Fruit fly (Drosophila melanogaster): Measurements from ENCODE around the gene CG9331.
A peak's percentile ranks its signal among the peaks of the same experiment; 100 is the strongest.

The CG9331 gene

DNA sequence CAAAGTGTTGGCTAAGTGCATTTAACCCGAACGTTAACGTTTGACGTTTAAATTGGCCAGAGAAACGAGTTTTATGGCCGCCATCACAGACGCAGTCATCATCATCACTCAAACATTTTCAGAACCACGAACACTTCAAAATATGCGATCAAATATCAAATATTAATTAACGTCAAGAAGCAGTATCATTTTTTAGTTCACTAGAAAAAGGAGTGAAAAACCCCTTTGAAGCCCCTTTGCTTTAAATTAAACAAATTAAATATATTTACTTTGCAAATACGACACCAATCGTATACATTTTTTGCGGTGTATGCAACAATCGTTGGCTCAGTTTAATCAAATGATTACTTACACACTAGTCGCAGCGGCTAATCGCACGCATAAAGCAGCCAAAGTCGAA lies 21.8 kb downstream of the CG9331 start (continued):
- TF ChIP-seq Hr4 (GFP tag; optimal IDR thresholded peaks at IDR 0.05) = peak; percentile 69
- TF ChIP-seq eg (GFP tag; IDR thresholded peaks at IDR 0.05) = peak; percentile 64
- TF ChIP-seq svp (GFP tag) = no peak
- TF ChIP-seq CG10669 (GFP tag; optimal IDR thresholded peaks at IDR 0.05) = no peak
- TF ChIP-seq CG1621 (tag; optimal IDR thresholded peaks at IDR 0.05) = no peak
- no peak for TF ChIP-seq Eip75B (GFP tag; optimal IDR thresholded peaks at IDR 0.05)
- TF ChIP-seq CG11762 (GFP tag; optimal IDR thresholded peaks at IDR 0.05; ENCODE audit: insufficient read depth) = no peak
- TF ChIP-seq achi (GFP tag; optimal IDR thresholded peaks at IDR 0.05) = peak; percentile 15
- TF ChIP-seq lz (GFP tag; optimal IDR thresholded peaks at IDR 0.05) = no peak
- TF ChIP-seq CG3919 (GFP tag; optimal IDR thresholded peaks at IDR 0.05) = no peak
- no peak for TF ChIP-seq CG9139 (GFP tag; optimal IDR thresholded peaks at IDR 0.05)
- TF ChIP-seq esn (GFP tag; optimal IDR thresholded peaks at IDR 0.05) = no peak
- TF ChIP-seq Met (GFP tag; optimal IDR thresholded peaks at IDR 0.05) = no peak
- TF ChIP-seq cyc (GFP tag; optimal IDR thresholded peaks at IDR 0.05) = no peak
- TF ChIP-seq CG6792 (GFP tag; optimal IDR thresholded peaks at IDR 0.05) = no peak
- no peak for TF ChIP-seq fkh (GFP tag; optimal IDR thresholded peaks at IDR 0.05)
- no peak for TF ChIP-seq CG3032 (tag; optimal IDR thresholded peaks at IDR 0.05)
- TF ChIP-seq CG6808 (GFP tag; optimal IDR thresholded peaks at IDR 0.05) = no peak
- no peak for TF ChIP-seq CG16779 (tag; optimal IDR thresholded peaks at IDR 0.05)
- TF ChIP-seq CG11294 (GFP tag; IDR thresholded peaks at IDR 0.05) = no peak

DNA sequence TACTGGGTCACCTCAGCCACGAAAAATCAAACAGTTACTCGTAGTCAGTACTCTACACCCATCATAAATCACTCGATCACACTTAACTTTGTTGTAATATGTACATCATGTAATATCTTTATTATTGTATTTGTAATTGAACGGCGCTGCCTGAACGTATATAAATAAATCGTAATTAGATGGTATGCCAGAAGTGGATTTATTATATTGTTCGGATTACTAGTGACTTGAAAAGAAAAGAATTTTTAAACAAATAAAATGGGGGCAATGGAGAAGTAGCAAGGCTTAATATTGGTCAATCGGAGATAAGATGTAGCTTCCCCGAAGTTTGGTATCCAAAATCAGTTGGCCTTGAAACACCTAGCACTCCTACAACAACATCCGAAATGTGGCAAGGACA lies 26.4 kb downstream of the CG9331 start, which contains the start of gene CG14402:
TSS of gene CG14402 (plus strand) at position 301 of the 400 bp plus-strand sequence.
- no peak for TF ChIP-seq OdsH (GFP tag; optimal IDR thresholded peaks at IDR 0.05)
- no peak for TF ChIP-seq Hr4 (GFP tag; optimal IDR thresholded peaks at IDR 0.05)
- TF ChIP-seq eg (GFP tag; IDR thresholded peaks at IDR 0.05) = no peak
- no peak for TF ChIP-seq vri (GFP tag; optimal IDR thresholded peaks at IDR 0.05)
- no peak for TF ChIP-seq CG1621 (tag; optimal IDR thresholded peaks at IDR 0.05)
- no peak for TF ChIP-seq Eip93F (GFP tag; optimal IDR thresholded peaks at IDR 0.05)
- no peak for TF ChIP-seq CG9139 (GFP tag; optimal IDR thresholded peaks at IDR 0.05)
- no peak for TF ChIP-seq CG11902 (GFP tag; optimal IDR thresholded peaks at IDR 0.05)
- TF ChIP-seq dsx (GFP tag; optimal IDR thresholded peaks at IDR 0.05; ENCODE audit: poor library complexity, severe bottlenecking) = no peak

DNA sequence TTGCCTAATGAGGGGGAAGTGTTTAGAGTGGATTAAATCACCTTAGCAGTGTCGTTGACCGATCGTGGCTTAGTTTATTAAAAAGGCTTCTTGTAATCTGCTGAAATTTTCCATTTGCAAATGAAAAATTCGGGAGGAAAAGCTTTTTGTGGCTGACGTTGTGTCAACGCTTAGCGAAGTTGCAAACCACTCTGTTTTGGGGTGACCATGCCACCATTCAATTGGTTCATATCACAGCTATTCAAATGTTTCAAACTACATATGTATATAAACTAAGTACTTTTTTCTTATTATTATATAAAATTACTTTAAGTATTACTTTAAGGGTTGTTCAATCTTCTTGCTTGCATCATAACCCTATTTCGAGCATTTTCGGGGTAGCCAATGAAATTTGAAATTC lies 29.0 kb downstream of the CG9331 start:
- TF ChIP-seq Eip78C (GFP tag) (peak; percentile 14), net (GFP tag; optimal IDR thresholded peaks at IDR 0.05) (no peak)

DNA sequence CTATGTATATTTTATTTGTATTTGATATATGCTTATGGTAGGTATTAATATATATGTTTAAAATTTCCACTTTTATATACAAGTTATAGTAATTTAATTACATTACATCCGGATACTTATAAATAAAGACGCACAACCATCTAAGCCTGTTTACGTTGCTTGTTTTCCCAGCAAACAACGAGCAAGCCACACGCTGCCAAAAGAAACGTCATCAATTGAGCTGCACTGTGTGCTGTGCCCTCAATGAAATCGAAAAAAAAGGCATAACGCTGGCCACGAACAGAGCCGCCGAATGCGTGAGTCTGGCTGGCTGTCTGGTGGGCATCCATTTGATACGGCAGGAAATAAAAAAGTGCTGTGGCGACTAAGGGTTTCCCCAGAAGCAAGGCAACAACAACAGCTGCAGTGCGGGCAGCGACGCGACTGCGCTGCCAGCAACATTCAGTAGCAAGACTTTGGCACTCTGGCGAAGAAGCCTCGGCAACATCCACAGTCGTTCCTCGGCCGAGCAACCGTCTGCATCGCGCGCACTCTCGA lies 29.5 kb downstream of the CG9331 start, which contains the start of gene twit:
TSS of gene twit (plus strand) at position 487 of the 537 bp plus-strand sequence.
- TF ChIP-seq cyc (GFP tag; optimal IDR thresholded peaks at IDR 0.05) = no peak
- no peak for TF ChIP-seq net (GFP tag; optimal IDR thresholded peaks at IDR 0.05)
- TF ChIP-seq Smox (GFP tag; optimal IDR thresholded peaks at IDR 0.05) = no peak
- TF ChIP-seq Blimp-1 (GFP tag; optimal IDR thresholded peaks at IDR 0.05) = no peak
- no peak for TF ChIP-seq Met (GFP tag; optimal IDR thresholded peaks at IDR 0.05)
- TF ChIP-seq CG11902 (GFP tag; optimal IDR thresholded peaks at IDR 0.05) = no peak
- no peak for TF ChIP-seq CG16779 (tag; optimal IDR thresholded peaks at IDR 0.05)
- no peak for TF ChIP-seq dac (GFP tag; optimal IDR thresholded peaks at IDR 0.05)
- TF ChIP-seq eg (GFP tag; IDR thresholded peaks at IDR 0.05) = no peak
- no peak for TF ChIP-seq CG6808 (GFP tag; optimal IDR thresholded peaks at IDR 0.05)
- no peak for TF ChIP-seq CG4318 (GFP tag; optimal IDR thresholded peaks at IDR 0.05)
- no peak for TF ChIP-seq CG8319 (GFP tag; optimal IDR thresholded peaks at IDR 0.05)
- TF ChIP-seq CG8119 (GFP tag; IDR thresholded peaks at IDR 0.05) = no peak
- no peak for TF ChIP-seq Ets96B (tag; optimal IDR thresholded peaks at IDR 0.05)
- no peak for TF ChIP-seq Sox14 (GFP tag; optimal IDR thresholded peaks at IDR 0.05)
- TF ChIP-seq CG32006 (GFP tag; optimal IDR thresholded peaks at IDR 0.05) = no peak
- no peak for TF ChIP-seq pdm3 (GFP tag; optimal IDR thresholded peaks at IDR 0.05)
- no peak for TF ChIP-seq CG3919 (GFP tag; optimal IDR thresholded peaks at IDR 0.05)
